Worm (Caenorhabditis elegans): ENCODE results near the gene srx-97.

DNA sequence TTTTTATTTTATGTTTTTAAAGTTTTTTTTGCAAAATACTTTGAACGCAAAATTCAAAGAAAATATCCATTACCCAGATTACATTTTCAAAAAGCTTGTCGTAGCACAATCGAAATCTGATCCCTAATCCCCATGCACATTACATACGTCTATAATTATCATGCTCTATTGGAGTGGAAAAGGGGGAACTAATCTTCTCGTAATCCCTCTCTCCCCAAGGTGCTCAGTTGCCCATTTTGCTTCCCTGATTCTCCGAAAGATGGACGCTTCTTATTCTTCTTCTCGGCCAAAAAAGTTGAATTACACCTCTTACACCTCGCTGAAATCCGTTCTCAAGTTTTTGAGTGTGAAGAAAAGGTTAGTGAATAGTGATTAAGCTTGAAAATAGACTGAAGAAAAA is 41.8 kb upstream of the srx-97 start, which contains the start of gene fbxc-53:
- TF ChIP-seq C16A3.4 (tag; optimal IDR thresholded peaks at IDR 0.05) (no peak), mdl-1 (tag; optimal IDR thresholded peaks at IDR 0.05) (no peak), nhr-90 (tag; optimal IDR thresholded peaks at IDR 0.05; ENCODE audit: poor library complexity) (no peak), unc-62 (GFP tag; optimal IDR thresholded peaks at IDR 0.05) (no peak), ztf-11 (tag; optimal IDR thresholded peaks at IDR 0.05) (no peak), zag-1 (tag; optimal IDR thresholded peaks at IDR 0.05) (no peak), ama-1 (optimal IDR thresholded peaks at IDR 0.05) (no peak), blmp-1 (tag; optimal IDR thresholded peaks at IDR 0.05) (no peak), ztf-4 (tag; optimal IDR thresholded peaks at IDR 0.05) (no peak), lsy-2 (tag; optimal IDR thresholded peaks at IDR 0.05) (no peak), lin-39 (tag; optimal IDR thresholded peaks at IDR 0.05) (no peak)
